Worm (Caenorhabditis elegans): ENCODE data around the gene epn-1.
A peak's percentile ranks its signal among the peaks of the same experiment; 100 is the strongest.

The epn-1 gene

ce11 chrX:14842846-14843369, 24.6 kb upstream of the epn-1 start:
- TF ChIP-seq sem-4 (tag; optimal IDR thresholded peaks at IDR 0.05) (no peak), blmp-1 (tag; optimal IDR thresholded peaks at IDR 0.05; ENCODE audit: insufficient read depth) (no peak)

DNA sequence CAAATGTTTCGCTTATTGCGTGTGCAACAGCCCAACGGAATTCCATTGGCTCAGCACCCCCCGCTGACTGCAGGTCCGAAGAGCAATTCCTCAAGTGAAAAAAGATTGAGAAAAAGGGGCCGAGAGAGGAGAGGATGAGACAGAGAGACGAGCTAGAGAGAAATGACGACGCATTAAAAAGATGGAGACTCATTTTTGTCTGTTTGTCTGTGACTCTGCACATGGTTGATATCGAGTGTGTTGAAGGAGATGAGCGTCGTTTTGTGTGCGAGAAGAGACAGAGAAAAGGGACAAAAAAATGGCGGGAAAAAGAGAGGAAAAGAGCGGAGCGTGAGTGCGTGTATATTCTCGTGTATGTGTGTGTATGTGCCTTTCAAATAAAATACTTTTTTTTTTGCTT, 22.7 kb upstream of the epn-1 start:
- TF ChIP-seq ama-1 (optimal IDR thresholded peaks at IDR 0.05): peak; percentile 39
- TF ChIP-seq lin-39 (tag; optimal IDR thresholded peaks at IDR 0.05): peak; percentile 50
- TF ChIP-seq nhr-237 (tag; optimal IDR thresholded peaks at IDR 0.05): no peak
- TF ChIP-seq nhr-11 (tag; optimal IDR thresholded peaks at IDR 0.05): no peak
- peak; percentile 81 for TF ChIP-seq Y55F3AM.14 (GFP tag; optimal IDR thresholded peaks at IDR 0.05)
- TF ChIP-seq ceh-82 (tag; optimal IDR thresholded peaks at IDR 0.05): peak; percentile 51
- TF ChIP-seq peb-1 (tag; optimal IDR thresholded peaks at IDR 0.05): no peak
- peak; percentile 93 for TF ChIP-seq crh-2 (tag; optimal IDR thresholded peaks at IDR 0.05)
- peak; percentile 87 for TF ChIP-seq nhr-6 (tag; optimal IDR thresholded peaks at IDR 0.05)
- TF ChIP-seq alr-1 (tag; optimal IDR thresholded peaks at IDR 0.05): no peak
- no peak for TF ChIP-seq R02D3.7 (tag; optimal IDR thresholded peaks at IDR 0.05)
- no peak for TF ChIP-seq nhr-10 (tag; optimal IDR thresholded peaks at IDR 0.05)
- TF ChIP-seq fos-1 (tag; optimal IDR thresholded peaks at IDR 0.05): peak; percentile 97
- TF ChIP-seq nhr-25 (tag; optimal IDR thresholded peaks at IDR 0.05): peak; percentile 37
- TF ChIP-seq nhr-21 (tag; optimal IDR thresholded peaks at IDR 0.05): peak; percentile 44
- TF ChIP-seq elt-1 (tag; optimal IDR thresholded peaks at IDR 0.05): no peak
- TF ChIP-seq blmp-1 (tag; optimal IDR thresholded peaks at IDR 0.05; ENCODE audit: insufficient read depth): no peak
- TF ChIP-seq lin-13 (GFP tag; optimal IDR thresholded peaks at IDR 0.05): peak; percentile 90
- TF ChIP-seq mab-5 (tag; optimal IDR thresholded peaks at IDR 0.05): peak; percentile 89
- peak; percentile 98 for TF ChIP-seq nhr-129 (tag; optimal IDR thresholded peaks at IDR 0.05)
- TF ChIP-seq unc-62 (GFP tag; optimal IDR thresholded peaks at IDR 0.05): peak; percentile 5
- peak; percentile 52 for TF ChIP-seq sma-3 (GFP tag; optimal IDR thresholded peaks at IDR 0.05)
- no peak for TF ChIP-seq ztf-11 (tag; optimal IDR thresholded peaks at IDR 0.05)
- TF ChIP-seq lsy-2 (tag; optimal IDR thresholded peaks at IDR 0.05): peak; percentile 43 to 89
- peak; percentile 42 for TF ChIP-seq dmd-4 (tag; optimal IDR thresholded peaks at IDR 0.05)
- TF ChIP-seq nhr-77 (tag; optimal IDR thresholded peaks at IDR 0.05): no peak
- peak; percentile 93 for TF ChIP-seq sma-9 (GFP tag; optimal IDR thresholded peaks at IDR 0.05)
- no peak for TF ChIP-seq sma-9 (tag; optimal IDR thresholded peaks at IDR 0.05)
- TF ChIP-seq mdl-1 (tag; optimal IDR thresholded peaks at IDR 0.05): peak; percentile 74 to 93
- TF ChIP-seq F13H6.1 (tag; optimal IDR thresholded peaks at IDR 0.05): peak; percentile 94
- peak; percentile 96 for TF ChIP-seq zag-1 (tag; optimal IDR thresholded peaks at IDR 0.05)
- peak; percentile 85 for TF ChIP-seq lin-11 (tag; optimal IDR thresholded peaks at IDR 0.05)
- peak; percentile 98 for TF ChIP-seq C34F6.9 (tag; optimal IDR thresholded peaks at IDR 0.05)
- TF ChIP-seq elt-3 (tag; optimal IDR thresholded peaks at IDR 0.05): no peak
- TF ChIP-seq unc-39 (tag; optimal IDR thresholded peaks at IDR 0.05): peak; percentile 3
- peak; percentile 94 for TF ChIP-seq unc-55 (GFP tag; optimal IDR thresholded peaks at IDR 0.05)
- TF ChIP-seq nhr-12 (tag; optimal IDR thresholded peaks at IDR 0.05): no peak
- TF ChIP-seq gmeb-1 (tag; optimal IDR thresholded peaks at IDR 0.05): peak; percentile 54
- peak; percentile 96 for TF ChIP-seq egl-27 (tag; optimal IDR thresholded peaks at IDR 0.05)
- TF ChIP-seq ZK546.5 (tag; optimal IDR thresholded peaks at IDR 0.05): peak; percentile 5
- no peak for TF ChIP-seq mbf-1 (tag; optimal IDR thresholded peaks at IDR 0.05)
- TF ChIP-seq skn-1 (tag; optimal IDR thresholded peaks at IDR 0.05): peak; percentile 24
- peak; percentile 78 for TF ChIP-seq ztf-4 (tag; optimal IDR thresholded peaks at IDR 0.05)
- TF ChIP-seq ceh-16 (tag; optimal IDR thresholded peaks at IDR 0.05): no peak
- no peak for TF ChIP-seq nhr-23 (tag; optimal IDR thresholded peaks at IDR 0.05)
- peak; percentile 57 for TF ChIP-seq snpc-4 (tag; optimal IDR thresholded peaks at IDR 0.05)
- no peak for TF ChIP-seq ztf-1 (GFP tag; conservative IDR thresholded peaks at IDR 0.05)
- peak; percentile 87 for TF ChIP-seq sem-4 (tag; optimal IDR thresholded peaks at IDR 0.05)
- no peak for TF ChIP-seq aly-2 (tag; optimal IDR thresholded peaks at IDR 0.05)

Data from whole organism, L2 larva.